Fruit fly (Drosophila melanogaster): ENCODE measurements around the gene Nedd8.

Nedd8 gene

dm6 chr2L:18957142-18957674, 5.6 kb upstream of the Nedd8 start, which contains the start of gene Bhmt (continued):
- peak; percentile 80 for TF ChIP-seq dysf (GFP tag; IDR thresholded peaks at IDR 0.05)
- TF ChIP-seq bbx (GFP tag; IDR thresholded peaks at IDR 0.05; ENCODE audit: partially characterized antibody) = no peak
- TF ChIP-seq CG7372 (GFP tag; IDR thresholded peaks at IDR 0.05) = peak; percentile 40; the same call in 1 of the 2 replicates
- TF ChIP-seq lov (optimal IDR thresholded peaks at IDR 0.05) = no peak
- no peak for TF ChIP-seq lov (GFP tag; IDR thresholded peaks at IDR 0.05)
- TF ChIP-seq psq (GFP tag; optimal IDR thresholded peaks at IDR 0.05) = no peak
- TF ChIP-seq C15 (GFP tag; IDR thresholded peaks at IDR 0.05) = 0 out of 3 replicates have a peak, but pooled peaks have one; percentile 48
- TF ChIP-seq CG17802 (tag; optimal IDR thresholded peaks at IDR 0.05) = no peak
- no peak for TF ChIP-seq nerfin-2 (GFP tag; IDR thresholded peaks at IDR 0.05; ENCODE audit: partially characterized antibody)
- peak; percentile 63 for TF ChIP-seq tgo (GFP tag; IDR thresholded peaks at IDR 0.05)
- 0 out of 2 replicates have a peak, but pooled peaks have one; percentile 46 for TF ChIP-seq CG32767 (GFP tag; IDR thresholded peaks at IDR 0.05)
- TF ChIP-seq CG10979 (tag; optimal IDR thresholded peaks at IDR 0.05) = peak; percentile 41
- no peak for TF ChIP-seq Lhr (GFP tag; optimal IDR thresholded peaks at IDR 0.05)
- TF ChIP-seq peb (GFP tag; IDR thresholded peaks at IDR 0.05) = no peak
- TF ChIP-seq fu2 (GFP tag; optimal IDR thresholded peaks at IDR 0.05) = no peak
- peak; percentile 74 for TF ChIP-seq BtbVII (GFP tag; optimal IDR thresholded peaks at IDR 0.05)
- peak; percentile 46 for TF ChIP-seq B-H2 (GFP tag; optimal IDR thresholded peaks at IDR 0.05)
- no peak for TF ChIP-seq ssp (GFP tag; IDR thresholded peaks at IDR 0.05)
- TF ChIP-seq Dfd (GFP tag; optimal IDR thresholded peaks at IDR 0.05) = no peak
- no peak for TF ChIP-seq cad (GFP tag; optimal IDR thresholded peaks at IDR 0.05)
- TF ChIP-seq schlank (tag; optimal IDR thresholded peaks at IDR 0.05) = peak; percentile 15
- peak; percentile 70 for TF ChIP-seq sob (GFP tag; IDR thresholded peaks at IDR 0.05)
- peak; percentile 79 for TF ChIP-seq CG2712 (tag; optimal IDR thresholded peaks at IDR 0.05)
- 0 out of 2 replicates have a peak, but pooled peaks have one; percentile 24 for TF ChIP-seq CG6272 (GFP tag; IDR thresholded peaks at IDR 0.05)
- TF ChIP-seq CG4617 (GFP tag; optimal IDR thresholded peaks at IDR 0.05; ENCODE audit: borderline replicate concordance) = no peak
- no peak for TF ChIP-seq CG17568 (GFP tag; optimal IDR thresholded peaks at IDR 0.05)
- peak; percentile 33; the same call in 1 of the 2 replicates for TF ChIP-seq Taf1 (GFP tag; IDR thresholded peaks at IDR 0.05)
- TF ChIP-seq gcm2 (GFP tag; optimal IDR thresholded peaks at IDR 0.05) = no peak
- peak; percentile 59 for TF ChIP-seq CG2120 (GFP tag; optimal IDR thresholded peaks at IDR 0.05)
- no peak for TF ChIP-seq Sry-β (GFP tag; optimal IDR thresholded peaks at IDR 0.05)

dm6 chr2L:18955666-18956065, 4.0 kb upstream of the Nedd8 start:
- TF ChIP-seq seq (GFP tag; IDR thresholded peaks at IDR 0.05) (no peak), ase (GFP tag; IDR thresholded peaks at IDR 0.05) (no peak), CG7987 (GFP tag; optimal IDR thresholded peaks at IDR 0.05) (peak; percentile 24), Usf (GFP tag; optimal IDR thresholded peaks at IDR 0.05) (no peak), CG3995 (GFP tag; optimal IDR thresholded peaks at IDR 0.05) (no peak), rib (GFP tag; IDR thresholded peaks at IDR 0.05) (peak; percentile 68), Ravus (GFP tag; IDR thresholded peaks at IDR 0.05) (no peak), D (optimal IDR thresholded peaks at IDR 0.05) (no peak), D (GFP tag; optimal IDR thresholded peaks at IDR 0.05) (no peak), croc (GFP tag; conservative IDR thresholded peaks at IDR 0.05) (no peak), CG6765 (GFP tag; optimal IDR thresholded peaks at IDR 0.05) (no peak), sug (tag; optimal IDR thresholded peaks at IDR 0.05) (peak; percentile 82), Hmr (GFP tag; optimal IDR thresholded peaks at IDR 0.05) (no peak), shn (GFP tag; optimal IDR thresholded peaks at IDR 0.05) (no peak), CG13296 (GFP tag; optimal IDR thresholded peaks at IDR 0.05) (no peak), CG16779 (GFP tag; IDR thresholded peaks at IDR 0.05) (no peak), org-1 (GFP tag; optimal IDR thresholded peaks at IDR 0.05) (no peak), HLHmδ (GFP tag; optimal IDR thresholded peaks at IDR 0.05) (no peak), CG4404 (GFP tag; IDR thresholded peaks at IDR 0.05) (no peak), Med (GFP tag) (peak; percentile 63), CG14860 (GFP tag; IDR thresholded peaks at IDR 0.05; ENCODE audit: partially characterized antibody) (no peak), CG12155 (GFP tag; optimal IDR thresholded peaks at IDR 0.05) (no peak), salm (tag; optimal IDR thresholded peaks at IDR 0.05) (no peak)

Data from whole organism, embryonic.